Worm (Caenorhabditis elegans): ENCODE measurements around the gene mob-3.

- TF ChIP-seq flt-1 (GFP tag; IDR thresholded peaks at IDR 0.05) (no peak), hnd-1 (tag; optimal IDR thresholded peaks at IDR 0.05) (no peak), ama-1 (optimal IDR thresholded peaks at IDR 0.05) (no peak), hmg-4 (GFP tag; optimal IDR thresholded peaks at IDR 0.05) (no peak), tbx-11 (GFP tag; IDR thresholded peaks at IDR 0.05) (no peak)
These were observed 30.1 kb upstream of the mob-3 start, which contains the start of gene B0496.6 for ce11 chrIV:7418818-7419217.
